Worm (Caenorhabditis elegans) whole organism, midembryonic: Measurements from ENCODE around the gene C54C6.5.

Experiments
- T22C8.4 ChIP-seq: fragments of 200-800 bp; sonication (Bioruptor generic); IDR thresholded peaks from 2 replicates; pipeline ENCODE4 v1.3.6; 2022; ENCODE audit warnings: missing genetic modification characterization, missing compliant biosample characterization
- cog-1 ChIP-seq: sonication (generic microtip); optimal IDR thresholded peaks from 2 replicates; lab custom pipeline; 2016; ENCODE audit warnings: missing genetic modification characterization, missing compliant biosample characterization
- flt-1 ChIP-seq: fragments of 200-800 bp; sonication (Bioruptor generic); IDR thresholded peaks from 2 replicates; pipeline ENCODE4 v1.3.6; 2022; ENCODE audit warnings: missing genetic modification characterization, missing compliant biosample characterization
- klf-2 ChIP-seq: fragments of 200-800 bp; sonication (Bioruptor generic); conservative IDR thresholded peaks from 2 replicates; pipeline ENCODE4 v1.3.6; 2022; ENCODE audit warnings: missing genetic modification reagents, missing genetic modification characterization, missing compliant biosample characterization
- med-1 ChIP-seq: sonication (generic microtip); optimal IDR thresholded peaks from 2 replicates; lab custom pipeline; 2017; ENCODE audit warnings: missing genetic modification characterization, mild to moderate bottlenecking, missing compliant biosample characterization, antibody characterized with exemption, missing genetic modification reagents; ENCODE audit not compliant: insufficient read depth
- ref-1 ChIP-seq: fragments of 200-800 bp; sonication (Bioruptor generic); conservative IDR thresholded peaks from 2 replicates; pipeline ENCODE4 v1.3.6; 2022; ENCODE audit warnings: missing genetic modification reagents, missing genetic modification characterization, missing compliant biosample characterization
- tab-1 ChIP-seq: fragments of 200-800 bp; sonication (Bioruptor generic); IDR thresholded peaks from 2 replicates; pipeline ENCODE4 v1.3.6; 2022; ENCODE audit warnings: missing genetic modification characterization, missing compliant biosample characterization
- ztf-29 ChIP-seq: fragments of 200-800 bp; sonication (Bioruptor generic); IDR thresholded peaks from 2 replicates; pipeline ENCODE4 v1.3.6; 2022; ENCODE audit warnings: missing genetic modification reagents, missing genetic modification characterization, missing compliant biosample characterization

DNA sequence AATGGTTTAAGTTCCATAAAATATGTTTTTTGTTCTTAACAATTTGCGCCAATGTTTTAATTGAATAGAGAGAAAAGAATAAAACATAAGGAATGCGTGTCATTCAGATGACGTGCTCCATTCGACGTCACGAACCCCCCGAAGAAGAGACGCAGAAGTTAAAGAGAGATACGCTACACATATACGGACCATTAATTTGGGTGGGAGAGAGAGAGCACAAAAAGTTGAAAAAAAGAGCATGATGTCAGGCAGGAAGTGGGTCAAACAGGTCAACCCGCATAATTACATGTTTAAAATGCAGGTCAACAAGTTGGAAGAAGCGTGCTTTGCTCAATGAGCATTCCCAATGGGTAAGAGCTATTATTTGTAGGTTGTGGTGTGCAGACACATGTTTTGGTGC lies 10.6 kb upstream of the C54C6.5 start:
- TF ChIP-seq T22C8.4, result no peak
- TF ChIP-seq tab-1 (GFP tag; lab: Robert Waterston, UW), result no peak
- no peak for TF ChIP-seq flt-1
- no peak for TF ChIP-seq cog-1 (tag; lab: Kevin White, UChicago)
- no peak for TF ChIP-seq klf-2 (GFP tag; lab: Robert Waterston, UW)
- TF ChIP-seq ztf-29 (GFP tag; lab: Robert Waterston, UW), result no peak
- no peak for TF ChIP-seq med-1 (GFP tag; lab: Kevin White, UChicago)
- TF ChIP-seq ref-1 (GFP tag; lab: Robert Waterston, UW), result no peak
